Fruit fly (Drosophila melanogaster) whole organism, embryonic: ENCODE data around the gene CG1542.

Experiments used
- Ada2b ChIP-seq: fragments of 200-800 bp; sonication (Bioruptor generic); IDR thresholded peaks from 2 replicates; pipeline ENCODE4 v1.3.6; 2022; ENCODE audit warnings: missing biosample characterization, missing genetic modification characterization
- Bgb ChIP-seq: fragments of 200-800 bp; sonication (Bioruptor generic); IDR thresholded peaks from 2 replicates; pipeline ENCODE4 v1.3.6; 2022; ENCODE audit warnings: missing biosample characterization, missing genetic modification characterization; ENCODE audit not compliant: partially characterized antibody
- CG10959 ChIP-seq: fragments of 200-800 bp; sonication (Bioruptor generic); IDR thresholded peaks from 2 replicates; pipeline ENCODE4 v1.3.6; 2022; ENCODE audit warnings: missing biosample characterization, missing genetic modification characterization
- CG10979 ChIP-seq: fragments of 200-800 bp; sonication (Bioruptor generic); optimal IDR thresholded peaks from 2 replicates; lab custom pipeline; 2018; ENCODE audit warnings: missing biosample characterization, mild to moderate bottlenecking, missing genetic modification characterization, moderate library complexity
- CG11085 ChIP-seq: fragments of 200-800 bp; sonication (Bioruptor generic); IDR thresholded peaks from 2 replicates; pipeline ENCODE4 v1.3.6; 2022; ENCODE audit warnings: missing biosample characterization, missing genetic modification characterization
- CG11695 ChIP-seq: fragments of 200-800 bp; sonication (Bioruptor generic); IDR thresholded peaks from 3 replicates; pipeline ENCODE4 v1.3.6; 2022; ENCODE audit warnings: missing biosample characterization, missing genetic modification characterization
- CG12104 ChIP-seq: fragments of 200-800 bp; sonication (Bioruptor generic); optimal IDR thresholded peaks from 3 replicates; lab custom pipeline; 2016; ENCODE audit warnings: missing biosample characterization, missing genetic modification characterization
- CG13296 ChIP-seq: fragments of 200-800 bp; sonication (Bioruptor generic); optimal IDR thresholded peaks from 3 replicates; lab custom pipeline; 2018; ENCODE audit warnings: missing biosample characterization, mild to moderate bottlenecking, missing genetic modification characterization
- CG14965 ChIP-seq: fragments of 200-800 bp; sonication (Bioruptor generic); optimal IDR thresholded peaks from 2 replicates; lab custom pipeline; 2016; ENCODE audit warnings: missing biosample characterization, missing genetic modification characterization, borderline replicate concordance
- CG15514 ChIP-seq: fragments of 200-800 bp; sonication (Bioruptor generic); optimal IDR thresholded peaks from 3 replicates; lab custom pipeline; 2017; ENCODE audit warnings: missing biosample characterization, missing genetic modification characterization, mild to moderate bottlenecking, moderate library complexity, missing genetic modification reagents
- CG15601 ChIP-seq: fragments of 200-800 bp; sonication (Bioruptor generic); optimal IDR thresholded peaks from 3 replicates; lab custom pipeline; 2019; ENCODE audit warnings: missing biosample characterization, mild to moderate bottlenecking, missing genetic modification characterization, moderate library complexity
- CG18599 ChIP-seq: fragments of 200-800 bp; sonication (Bioruptor generic); optimal IDR thresholded peaks from 3 replicates; lab custom pipeline; 2017; ENCODE audit warnings: missing biosample characterization, missing genetic modification characterization, mild to moderate bottlenecking, moderate library complexity, missing genetic modification reagents
- CG30431 ChIP-seq: fragments of 200-800 bp; sonication (Bioruptor generic); optimal IDR thresholded peaks from 2 replicates; lab custom pipeline; 2017; ENCODE audit warnings: missing biosample characterization, missing genetic modification characterization
- CG7745 ChIP-seq: fragments of 200-800 bp; sonication (Bioruptor generic); optimal IDR thresholded peaks from 2 replicates; lab custom pipeline; 2018; ENCODE audit warnings: missing biosample characterization, mild to moderate bottlenecking, missing genetic modification characterization, moderate library complexity
- Chrac-16 ChIP-seq: fragments of 200-800 bp; sonication (Bioruptor generic); optimal IDR thresholded peaks from 3 replicates; lab custom pipeline; 2016; ENCODE audit warnings: missing biosample characterization, missing genetic modification characterization
- D19A ChIP-seq: fragments of 200-800 bp; optimal IDR thresholded peaks from 3 replicates; lab custom pipeline; 2019; ENCODE audit warnings: missing biosample characterization, mild to moderate bottlenecking, missing genetic modification characterization, moderate library complexity
- D19B ChIP-seq: fragments of 200-800 bp; sonication (Bioruptor generic); optimal IDR thresholded peaks from 2 replicates; lab custom pipeline; 2017; ENCODE audit warnings: missing biosample characterization, mild to moderate bottlenecking, missing genetic modification characterization
- Dek ChIP-seq: fragments of 200-800 bp; sonication (Bioruptor generic); optimal IDR thresholded peaks from 3 replicates; lab custom pipeline; 2019; ENCODE audit warnings: missing biosample characterization, mild to moderate bottlenecking, missing genetic modification characterization, moderate library complexity
- Elba2 ChIP-seq: fragments of 200-800 bp; sonication (Bioruptor generic); optimal IDR thresholded peaks from 3 replicates; lab custom pipeline; 2016; ENCODE audit warnings: missing biosample characterization, missing genetic modification characterization
- GATAe ChIP-seq: fragments of 200-800 bp; sonication (Bioruptor generic); conservative IDR thresholded peaks from 2 replicates; pipeline ENCODE4 v1.3.6; 2022; ENCODE audit warnings: missing biosample characterization, missing genetic modification characterization
- Jarid2 ChIP-seq: fragments of 200-800 bp; sonication (Bioruptor generic); optimal IDR thresholded peaks from 3 replicates; lab custom pipeline; 2017; ENCODE audit warnings: mild to moderate bottlenecking, missing biosample characterization, missing genetic modification reagents, missing genetic modification characterization
- Lhr ChIP-seq: fragments of 200-800 bp; sonication (Bioruptor generic); optimal IDR thresholded peaks from 3 replicates; lab custom pipeline; 2017; ENCODE audit warnings: mild to moderate bottlenecking, missing biosample characterization, missing genetic modification reagents, missing genetic modification characterization
- Rfx ChIP-seq: fragments of 200-800 bp; sonication (Bioruptor generic); IDR thresholded peaks from 2 replicates; pipeline ENCODE4 v1.3.6; 2022; ENCODE audit warnings: missing biosample characterization, missing genetic modification characterization
- aop ChIP-seq: fragments of 200-800 bp; sonication (Bioruptor generic); IDR thresholded peaks from 2 replicates; pipeline ENCODE4 v1.3.6; 2022; ENCODE audit warnings: missing biosample characterization, missing genetic modification characterization
- chif ChIP-seq, 2 experiments: fragments of 200-800 bp; sonication (Bioruptor generic); optimal IDR thresholded peaks; 3 replicates each; lab custom pipeline; 2016; ENCODE audit warnings: missing biosample characterization in 2 of 2, missing genetic modification characterization in 2 of 2
- corto ChIP-seq: fragments of 200-800 bp; sonication (Bioruptor generic); optimal IDR thresholded peaks from 2 replicates; lab custom pipeline; 2016; ENCODE audit warnings: missing biosample characterization, mild to moderate bottlenecking, missing genetic modification characterization, moderate library complexity
- crp ChIP-seq, 2 experiments: fragments of 200-800 bp; sonication (Bioruptor generic); optimal IDR thresholded peaks; 2 replicates in 1 of 2; 3 replicates in 1 of 2; lab custom pipeline; 2017; ENCODE audit warnings: missing biosample characterization in 2 of 2, missing genetic modification characterization in 2 of 2, mild to moderate bottlenecking in 1 of 2, moderate library complexity in 1 of 2
- cwo ChIP-seq: fragments of 200-800 bp; sonication (Bioruptor generic); optimal IDR thresholded peaks from 3 replicates; lab custom pipeline; 2017; ENCODE audit warnings: missing biosample characterization, missing genetic modification characterization, mild to moderate bottlenecking, moderate library complexity, missing genetic modification reagents
- danr ChIP-seq: fragments of 200-800 bp; sonication (Bioruptor generic); IDR thresholded peaks from 2 replicates; pipeline ENCODE4 v1.3.6; 2022; ENCODE audit warnings: missing biosample characterization, missing genetic modification characterization
- dati ChIP-seq: fragments of 200-800 bp; sonication (Bioruptor generic); IDR thresholded peaks from 2 replicates; pipeline ENCODE4 v1.3.6; 2022; ENCODE audit warnings: missing biosample characterization, missing genetic modification characterization
- dm ChIP-seq: fragments of 200-800 bp; sonication (Bioruptor generic); optimal IDR thresholded peaks from 3 replicates; lab custom pipeline; 2016; ENCODE audit warnings: missing biosample characterization, missing genetic modification characterization
- eve ChIP-seq, 2 experiments: fragments of >200 bp; optimal IDR thresholded peaks; 2 replicates each; lab custom pipeline; 2017; ENCODE audit warnings: missing biosample characterization in 2 of 2, missing genetic modification characterization in 2 of 2
- fd3F ChIP-seq: fragments of 200-800 bp; sonication (Bioruptor generic); optimal IDR thresholded peaks from 2 replicates; lab custom pipeline; 2018; ENCODE audit warnings: missing biosample characterization, mild to moderate bottlenecking, missing genetic modification characterization, moderate library complexity
- ftz-f1 ChIP-seq: fragments of 200-800 bp; sonication (Bioruptor generic); optimal IDR thresholded peaks from 2 replicates; lab custom pipeline; 2016; ENCODE audit warnings: missing biosample characterization, missing genetic modification characterization
- gem ChIP-seq: fragments of 200-800 bp; sonication (Bioruptor generic); optimal IDR thresholded peaks from 2 replicates; lab custom pipeline; 2019; ENCODE audit warnings: missing biosample characterization, mild to moderate bottlenecking, missing genetic modification characterization, moderate library complexity
- ken ChIP-seq: fragments of 200-800 bp; sonication (Bioruptor generic); IDR thresholded peaks from 3 replicates; pipeline ENCODE4 v1.3.6; 2022; ENCODE audit warnings: missing biosample characterization, missing genetic modification characterization
- nerfin-2 ChIP-seq: fragments of 200-800 bp; sonication (Bioruptor generic); IDR thresholded peaks from 2 replicates; pipeline ENCODE4 v1.3.6; 2022; ENCODE audit warnings: missing biosample characterization, missing genetic modification characterization; ENCODE audit not compliant: partially characterized antibody
- otp ChIP-seq: fragments of 200-800 bp; sonication (Bioruptor generic); IDR thresholded peaks from 3 replicates; pipeline ENCODE4, ENCODE4 v1.3.6; 2022; ENCODE audit warnings: missing biosample characterization, missing genetic modification characterization
- psq ChIP-seq: fragments of 200-800 bp; sonication (Bioruptor generic); optimal IDR thresholded peaks from 2 replicates; lab custom pipeline; 2017; ENCODE audit warnings: missing biosample characterization, missing genetic modification characterization
- pzg ChIP-seq: fragments of 200-800 bp; sonication (Bioruptor generic); optimal IDR thresholded peaks from 3 replicates; lab custom pipeline; 2018; ENCODE audit warnings: missing biosample characterization, mild to moderate bottlenecking, missing genetic modification characterization, moderate library complexity
- repo ChIP-seq: fragments of 200-800 bp; sonication (Bioruptor generic); optimal IDR thresholded peaks from 2 replicates; lab custom pipeline; 2016; ENCODE audit warnings: missing biosample characterization, missing genetic modification characterization
- sob ChIP-seq: fragments of 200-800 bp; sonication (Bioruptor generic); IDR thresholded peaks from 2 replicates; pipeline ENCODE4 v1.3.6; 2022; ENCODE audit warnings: missing biosample characterization, missing genetic modification characterization
- sr ChIP-seq: fragments of 200-800 bp; sonication (Bioruptor generic); IDR thresholded peaks from 3 replicates; pipeline ENCODE4 v1.3.6; 2022; ENCODE audit warnings: missing biosample characterization, missing genetic modification characterization
- stwl ChIP-seq: fragments of 200-800 bp; sonication (Bioruptor generic); optimal IDR thresholded peaks from 3 replicates; lab custom pipeline; 2018; ENCODE audit warnings: missing biosample characterization, mild to moderate bottlenecking, missing genetic modification characterization, moderate library complexity
- tgo ChIP-seq: fragments of 200-800 bp; sonication (Bioruptor generic); IDR thresholded peaks from 3 replicates; pipeline ENCODE4 v1.3.6; 2022; ENCODE audit warnings: missing biosample characterization, missing genetic modification characterization
- tna ChIP-seq: fragments of 200-800 bp; sonication (Bioruptor generic); IDR thresholded peaks from 2 replicates; pipeline ENCODE4 v1.3.6; 2022; ENCODE audit warnings: missing biosample characterization, missing genetic modification characterization; ENCODE audit not compliant: partially characterized antibody
- trem ChIP-seq: fragments of 200-800 bp; optimal IDR thresholded peaks from 3 replicates; lab custom pipeline; 2019; ENCODE audit warnings: missing biosample characterization, mild to moderate bottlenecking, missing genetic modification characterization, moderate library complexity
- twi ChIP-seq: fragments of 200-800 bp; optimal IDR thresholded peaks from 2 replicates; lab custom pipeline; 2019; ENCODE audit warnings: missing biosample characterization, mild to moderate bottlenecking, missing genetic modification characterization, moderate library complexity
- unc-4 ChIP-seq: fragments of 200-800 bp; sonication (Bioruptor generic); IDR thresholded peaks from 2 replicates; pipeline ENCODE4 v1.3.6; 2022; ENCODE audit warnings: missing biosample characterization, missing genetic modification characterization; ENCODE audit not compliant: partially characterized antibody
- wek ChIP-seq: fragments of 200-800 bp; sonication (Bioruptor generic); optimal IDR thresholded peaks from 3 replicates; lab custom pipeline; 2018; ENCODE audit warnings: missing biosample characterization, mild to moderate bottlenecking, missing genetic modification characterization, moderate library complexity
- zfh2 ChIP-seq: fragments of 200-800 bp; sonication (Bioruptor generic); optimal IDR thresholded peaks from 2 replicates; lab custom pipeline; 2016; ENCODE audit warnings: missing biosample characterization, missing genetic modification characterization

Gene CG1542

DNA sequence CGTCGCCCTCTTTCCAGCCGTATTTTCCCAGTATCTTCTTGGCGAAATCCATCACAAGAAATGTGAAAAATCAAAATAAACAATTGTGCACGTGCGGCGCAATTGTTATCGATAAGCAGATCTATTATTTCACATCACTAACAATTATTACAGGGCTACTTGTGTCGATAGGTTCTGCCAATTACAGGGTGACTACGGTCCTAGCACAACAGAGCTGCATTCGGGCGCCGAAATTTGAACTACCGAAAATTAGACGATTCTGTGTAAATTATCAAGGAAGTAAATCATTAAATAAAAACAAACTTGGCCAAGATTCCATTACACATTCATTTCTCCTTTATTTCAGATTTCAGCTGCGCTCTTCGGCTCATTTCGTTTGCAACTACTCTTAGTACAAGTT, 2.6 kb downstream of the CG1542 start, which contains the start of gene CG15561 (continued):
- TF ChIP-seq Bgb (GFP tag; lab: Robert Waterston, UW) (no peak), pzg (peak; percentile 96), CG11695 (GFP tag; lab: Robert Waterston, UW) (no peak), CG10959 (GFP tag; lab: Robert Waterston, UW) (no peak), CG11085 (GFP tag; lab: Robert Waterston, UW) (no peak), D19B (GFP tag; lab: Kevin White, UChicago) (peak; percentile 7), zfh2 (GFP tag; lab: Kevin White, UChicago) (peak; percentile 35), GATAe (GFP tag; lab: Robert Waterston, UW) (no peak), sob (no peak), trem (tag; lab: Kevin White, UChicago) (peak; percentile 68), dm (peak; percentile 96), nerfin-2 (GFP tag; lab: Robert Waterston, UW) (no peak), gem (no peak), CG14965 (GFP tag; lab: Kevin White, UChicago) (no peak), cwo (GFP tag; lab: Kevin White, UChicago) (peak; percentile 95), ken (GFP tag; lab: Robert Waterston, UW) (no peak), Jarid2 (GFP tag; lab: Kevin White, UChicago) (no peak), fd3F (peak; percentile 5), CG15601 (tag; lab: Kevin White, UChicago) (no peak), psq (GFP tag; lab: Kevin White, UChicago) (no peak), twi (no peak), wek (GFP tag; lab: Kevin White, UChicago) (peak; percentile 53), crp (GFP tag; optimal IDR thresholded peaks at IDR 0.05; lab: Kevin White, UChicago) (peak in 1 of 2 experiments; percentile 2), CG15514 (GFP tag; lab: Kevin White, UChicago) (peak; percentile 81), corto (no peak), CG30431 (GFP tag; lab: Kevin White, UChicago) (no peak), aop (GFP tag; lab: Robert Waterston, UW) (no peak), sr (GFP tag; lab: Robert Waterston, UW) (no peak), D19A (tag; lab: Kevin White, UChicago) (no peak), ftz-f1 (GFP tag; lab: Kevin White, UChicago) (peak; percentile 18), CG12104 (GFP tag; lab: Kevin White, UChicago) (no peak), eve (GFP tag; optimal IDR thresholded peaks at IDR 0.05; lab: Kevin White, UChicago) (no peak), otp (GFP tag; lab: Robert Waterston, UW) (no peak), dati (GFP tag; lab: Robert Waterston, UW) (no peak), CG13296 (GFP tag; lab: Kevin White, UChicago) (peak; percentile 42), tgo (GFP tag; lab: Robert Waterston, UW) (no peak), danr (GFP tag; lab: Robert Waterston, UW) (no peak), Chrac-16 (no peak), CG18599 (GFP tag; lab: Kevin White, UChicago) (no peak), chif (GFP tag; optimal IDR thresholded peaks at IDR 0.05; lab: Kevin White, UChicago) (peak; percentile 32 to 50), Lhr (peak; percentile 45), CG7745 (no peak), tna (GFP tag; lab: Robert Waterston, UW) (no peak), Rfx (GFP tag; lab: Robert Waterston, UW) (no peak), stwl (peak; percentile 81), unc-4 (GFP tag; lab: Robert Waterston, UW) (no peak), Dek (tag; lab: Kevin White, UChicago) (no peak), Elba2 (GFP tag; lab: Kevin White, UChicago) (no peak), CG10979 (peak; percentile 30), repo (GFP tag; lab: Kevin White, UChicago) (no peak), Ada2b (GFP tag; lab: Robert Waterston, UW) (no peak)
